Worm (Caenorhabditis elegans): Measurements from ENCODE around the gene pho-13.

Gene pho-13

ce11 chrII:8759493-8759892, 47.3 kb downstream of the pho-13 start, which contains the start of gene fut-1:
fut-1 (minus strand) TSS chrII:8759593.
- TF ChIP-seq unc-55 (GFP tag; optimal IDR thresholded peaks at IDR 0.05), result no peak
- no peak for TF ChIP-seq lsy-2 (tag; optimal IDR thresholded peaks at IDR 0.05)
- no peak for TF ChIP-seq nhr-11 (tag; optimal IDR thresholded peaks at IDR 0.05)
- TF ChIP-seq ZK546.5 (tag; optimal IDR thresholded peaks at IDR 0.05), result no peak
- TF ChIP-seq lin-13 (GFP tag; optimal IDR thresholded peaks at IDR 0.05), result no peak
- no peak for TF ChIP-seq ceh-16 (tag; optimal IDR thresholded peaks at IDR 0.05)
- TF ChIP-seq nhr-10 (tag; optimal IDR thresholded peaks at IDR 0.05), result no peak
- TF ChIP-seq egl-27 (tag; optimal IDR thresholded peaks at IDR 0.05), result no peak
- no peak for TF ChIP-seq unc-62 (GFP tag; optimal IDR thresholded peaks at IDR 0.05)
- TF ChIP-seq nhr-77 (tag; optimal IDR thresholded peaks at IDR 0.05), result no peak
- TF ChIP-seq F13H6.1 (tag; optimal IDR thresholded peaks at IDR 0.05), result no peak
- TF ChIP-seq dmd-4 (tag; optimal IDR thresholded peaks at IDR 0.05), result no peak
- no peak for TF ChIP-seq alr-1 (tag; optimal IDR thresholded peaks at IDR 0.05)
- no peak for TF ChIP-seq crh-2 (tag; optimal IDR thresholded peaks at IDR 0.05)
- no peak for TF ChIP-seq nhr-12 (tag; optimal IDR thresholded peaks at IDR 0.05)
- no peak for TF ChIP-seq ztf-4 (tag; optimal IDR thresholded peaks at IDR 0.05)

ce11 chrII:8755270-8755669, 51.6 kb downstream of the pho-13 start, which contains the start of gene K08F8.7:
K08F8.7 (minus strand) TSS chrII:8755370.
- TF ChIP-seq dmd-4 (tag; optimal IDR thresholded peaks at IDR 0.05) (no peak), gmeb-1 (tag; optimal IDR thresholded peaks at IDR 0.05) (no peak), unc-62 (GFP tag; optimal IDR thresholded peaks at IDR 0.05) (no peak), ama-1 (optimal IDR thresholded peaks at IDR 0.05) (no peak), crh-2 (tag; optimal IDR thresholded peaks at IDR 0.05) (no peak), lin-13 (GFP tag; optimal IDR thresholded peaks at IDR 0.05) (no peak), ztf-11 (tag; optimal IDR thresholded peaks at IDR 0.05) (no peak), ceh-16 (tag; optimal IDR thresholded peaks at IDR 0.05) (no peak), sem-4 (tag; optimal IDR thresholded peaks at IDR 0.05) (no peak)

Data from whole organism, L2 larva.